Worm (Caenorhabditis elegans): ENCODE results near the gene T07C12.10.

- no peak for TF ChIP-seq W03F9.2 (tag; optimal IDR thresholded peaks at IDR 0.05)
- no peak for TF ChIP-seq dao-5 (tag; optimal IDR thresholded peaks at IDR 0.05)
Observed at ce11 chrV:9974264-9974663, 14.0 kb upstream of the T07C12.10 start.
